Worm (Caenorhabditis elegans) whole organism, L2 larva: ENCODE results near the gene fbxb-40.

Source experiments
- ama-1 ChIP-seq: fragments of 150-350 bp; optimal IDR thresholded peaks from 2 replicates; lab custom pipeline; 2018; ENCODE audit warnings: inconsistent platforms
- fos-1 ChIP-seq: fragments of 150-350 bp; optimal IDR thresholded peaks from 2 replicates; lab custom pipeline; 2014; ENCODE audit warnings: missing biosample characterization, missing genetic modification characterization
- lin-11 ChIP-seq: fragments of 150-350 bp; sonication (generic microtip); optimal IDR thresholded peaks from 2 replicates; lab custom pipeline; 2014; ENCODE audit warnings: missing biosample characterization, missing genetic modification characterization, inconsistent platforms, mixed read lengths
- mdl-1 ChIP-seq, 2 experiments: fragments of 150-350 bp in 1 of 2; sonication (generic microtip) in 1 of 2; optimal IDR thresholded peaks; 2 replicates each; lab custom pipeline; 2017; ENCODE audit warnings: missing biosample characterization in 2 of 2, missing genetic modification characterization in 2 of 2
- nhr-11 ChIP-seq: fragments of 150-350 bp; optimal IDR thresholded peaks from 2 replicates; lab custom pipeline; 2014; ENCODE audit warnings: missing biosample characterization, missing genetic modification characterization
- nhr-12 ChIP-seq: fragments of 150-350 bp; optimal IDR thresholded peaks from 2 replicates; lab custom pipeline; 2014; ENCODE audit warnings: missing biosample characterization, missing genetic modification characterization
- nhr-25 ChIP-seq: fragments of 150-350 bp; sonication (generic microtip); optimal IDR thresholded peaks from 3 replicates; lab custom pipeline; 2014; ENCODE audit warnings: missing biosample characterization, missing genetic modification characterization
- unc-39 ChIP-seq: fragments of 150-350 bp; optimal IDR thresholded peaks from 2 replicates; lab custom pipeline; 2014; ENCODE audit warnings: missing biosample characterization, missing genetic modification characterization
- ztf-1 ChIP-seq: fragments of 200-800 bp; sonication (Bioruptor generic); conservative IDR thresholded peaks from 2 replicates; pipeline ENCODE4 v1.3.6; 2022; ENCODE audit warnings: missing genetic modification characterization, missing compliant biosample characterization

DNA sequence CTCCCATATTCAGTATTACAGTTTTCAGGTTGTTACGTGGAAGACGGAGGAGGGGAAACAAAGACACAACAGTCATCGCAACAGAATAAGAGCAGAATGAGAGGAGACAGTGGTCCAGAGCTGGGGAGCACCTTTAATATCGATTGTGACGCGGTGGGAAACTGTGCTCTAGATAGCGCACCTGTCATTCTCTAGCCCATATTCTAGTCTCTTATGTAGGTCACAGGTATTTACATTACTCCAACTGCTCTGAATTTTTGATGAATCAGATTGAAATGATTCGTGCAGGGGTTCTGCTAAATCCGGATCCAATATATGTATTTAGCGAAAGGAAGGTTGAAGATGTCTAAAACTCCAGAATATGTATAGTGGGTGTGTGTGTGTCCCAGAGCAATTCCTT is 7.5 kb downstream of the fbxb-40 start, which contains the start of gene fbxb-41:
- TF ChIP-seq unc-39, result no peak
- TF ChIP-seq nhr-12, result no peak
- TF ChIP-seq mdl-1 (tag; optimal IDR thresholded peaks at IDR 0.05; lab: Kevin White, UChicago), result no peak
- no peak for TF ChIP-seq nhr-25 (tag; lab: Kevin White, UChicago)
- no peak for TF ChIP-seq nhr-11 (tag; lab: Kevin White, UChicago)
- TF ChIP-seq fos-1, result no peak
- no peak for TF ChIP-seq ama-1 (lab: Kevin White, UChicago)
- TF ChIP-seq ztf-1 (GFP tag; lab: Robert Waterston, UW), result no peak
- no peak for TF ChIP-seq lin-11 (tag; lab: Kevin White, UChicago)
